Fruit fly (Drosophila melanogaster) whole organism, prepupa: ENCODE measurements around the gene CG6055.

Experiments used
- Blimp-1 ChIP-seq: fragments of 200-800 bp; sonication (Bioruptor generic); optimal IDR thresholded peaks from 3 replicates; lab custom pipeline; 2017; ENCODE audit warnings: missing biosample characterization, missing genetic modification characterization, mild to moderate bottlenecking, moderate library complexity, missing genetic modification reagents
- CG10631 ChIP-seq: fragments of 200-800 bp; sonication (Bioruptor generic); optimal IDR thresholded peaks from 2 replicates; lab custom pipeline; 2016; ENCODE audit warnings: missing biosample characterization, missing genetic modification characterization
- CG10669 ChIP-seq: fragments of 200-800 bp; sonication (Bioruptor generic); optimal IDR thresholded peaks from 3 replicates; lab custom pipeline; 2018; ENCODE audit warnings: missing biosample characterization, mild to moderate bottlenecking, missing genetic modification characterization, moderate library complexity
- CG11294 ChIP-seq: fragments of 200-800 bp; sonication (Bioruptor generic); IDR thresholded peaks from 2 replicates; pipeline ENCODE4 v1.3.6; 2022; ENCODE audit warnings: missing biosample characterization, missing genetic modification characterization
- CG11762 ChIP-seq: fragments of 200-800 bp; sonication (Bioruptor generic); optimal IDR thresholded peaks from 3 replicates; lab custom pipeline; 2016; ENCODE audit warnings: missing biosample characterization, missing genetic modification characterization; ENCODE audit not compliant: insufficient read depth
- CG15336 ChIP-seq: fragments of 200-800 bp; sonication (Bioruptor generic); IDR thresholded peaks from 2 replicates; pipeline ENCODE4 v1.3.6; 2022; ENCODE audit warnings: missing biosample characterization, missing genetic modification characterization
- CG1621 ChIP-seq: fragments of 200-800 bp; sonication (Bioruptor generic); optimal IDR thresholded peaks from 3 replicates; lab custom pipeline; 2018; ENCODE audit warnings: missing biosample characterization, mild to moderate bottlenecking, missing genetic modification characterization
- CG16779 ChIP-seq: fragments of 200-800 bp; sonication (Bioruptor generic); optimal IDR thresholded peaks from 3 replicates; lab custom pipeline; 2017; ENCODE audit warnings: missing biosample characterization, mild to moderate bottlenecking, missing genetic modification characterization
- CG3032 ChIP-seq: fragments of 200-800 bp; optimal IDR thresholded peaks from 2 replicates; lab custom pipeline; 2019; ENCODE audit warnings: missing biosample characterization, mild to moderate bottlenecking, missing genetic modification characterization, moderate library complexity
- CG31627 ChIP-seq: fragments of 200-800 bp; sonication (Bioruptor generic); optimal IDR thresholded peaks from 3 replicates; lab custom pipeline; 2016; ENCODE audit warnings: missing biosample characterization, missing genetic modification characterization
- CG32006 ChIP-seq: fragments of 200-800 bp; sonication (Bioruptor generic); optimal IDR thresholded peaks from 3 replicates; lab custom pipeline; 2017; ENCODE audit warnings: missing biosample characterization, mild to moderate bottlenecking, missing genetic modification characterization
- CG34406 ChIP-seq: fragments of 200-800 bp; sonication (Bioruptor generic); optimal IDR thresholded peaks from 3 replicates; lab custom pipeline; 2016; ENCODE audit warnings: missing biosample characterization, missing genetic modification characterization
- CG3919 ChIP-seq: fragments of 200-800 bp; sonication (Bioruptor generic); optimal IDR thresholded peaks from 3 replicates; lab custom pipeline; 2016; ENCODE audit warnings: missing biosample characterization, missing genetic modification characterization
- CG4318 ChIP-seq: fragments of 200-800 bp; sonication (Bioruptor generic); optimal IDR thresholded peaks from 3 replicates; lab custom pipeline; 2017; ENCODE audit warnings: missing biosample characterization, mild to moderate bottlenecking, missing genetic modification characterization
- CG6163 ChIP-seq: fragments of 200-800 bp; sonication (Bioruptor generic); IDR thresholded peaks from 3 replicates; pipeline ENCODE4 v1.3.6; 2022; ENCODE audit warnings: missing biosample characterization, missing genetic modification characterization
- CG6276 ChIP-seq: fragments of 200-800 bp; sonication (Bioruptor generic); optimal IDR thresholded peaks from 2 replicates; lab custom pipeline; 2017; ENCODE audit warnings: missing biosample characterization, mild to moderate bottlenecking, missing genetic modification characterization
- CG6792 ChIP-seq: fragments of 200-800 bp; sonication (Bioruptor generic); optimal IDR thresholded peaks from 3 replicates; lab custom pipeline; 2016; ENCODE audit warnings: missing biosample characterization, missing genetic modification characterization
- CG6854 ChIP-seq: fragments of 200-800 bp; sonication (Bioruptor generic); optimal IDR thresholded peaks from 2 replicates; lab custom pipeline; 2017; ENCODE audit warnings: missing biosample characterization, mild to moderate bottlenecking, missing genetic modification characterization
- CG8119 ChIP-seq: fragments of 200-800 bp; sonication (Bioruptor generic); IDR thresholded peaks from 3 replicates; pipeline ENCODE4 v1.3.6; 2022; ENCODE audit warnings: missing biosample characterization, missing genetic modification characterization
- CG8319 ChIP-seq: fragments of 200-800 bp; sonication (Bioruptor generic); optimal IDR thresholded peaks from 3 replicates; lab custom pipeline; 2016; ENCODE audit warnings: missing biosample characterization, missing genetic modification characterization
- CG9139 ChIP-seq: fragments of 200-800 bp; sonication (Bioruptor generic); optimal IDR thresholded peaks from 3 replicates; lab custom pipeline; 2017; ENCODE audit warnings: missing biosample characterization, mild to moderate bottlenecking, missing genetic modification characterization
- Eip75B ChIP-seq: fragments of 200-800 bp; sonication (Bioruptor generic); optimal IDR thresholded peaks from 3 replicates; lab custom pipeline; 2016; ENCODE audit warnings: missing biosample characterization, missing genetic modification characterization
- Eip78C ChIP-seq: fragments of 200-800 bp; sonication (Bioruptor generic); peaks from one replicate; lab custom pipeline; 2016; ENCODE audit warnings: missing biosample characterization, missing genetic modification characterization
- Ets21C ChIP-seq: fragments of 200-800 bp; sonication (Bioruptor generic); optimal IDR thresholded peaks from 3 replicates; lab custom pipeline; 2016; ENCODE audit warnings: missing biosample characterization, missing genetic modification characterization
- Ets96B ChIP-seq: fragments of 200-800 bp; optimal IDR thresholded peaks from 2 replicates; lab custom pipeline; 2019; ENCODE audit warnings: missing biosample characterization, mild to moderate bottlenecking, missing genetic modification characterization, moderate library complexity
- Met ChIP-seq: fragments of 200-800 bp; sonication (Bioruptor generic); optimal IDR thresholded peaks from 3 replicates; lab custom pipeline; 2016; ENCODE audit warnings: missing biosample characterization, missing genetic modification characterization
- OdsH ChIP-seq: fragments of 200-800 bp; sonication (Bioruptor generic); optimal IDR thresholded peaks from 3 replicates; lab custom pipeline; 2016; ENCODE audit warnings: missing biosample characterization, missing genetic modification characterization
- Sox102F ChIP-seq: fragments of 200-800 bp; sonication (Bioruptor generic); optimal IDR thresholded peaks from 2 replicates; lab custom pipeline; 2016; ENCODE audit warnings: missing biosample characterization, mild to moderate bottlenecking, missing genetic modification characterization
- Sox14 ChIP-seq: fragments of 200-800 bp; sonication (Bioruptor generic); optimal IDR thresholded peaks from 3 replicates; lab custom pipeline; 2016; ENCODE audit warnings: missing biosample characterization, missing genetic modification characterization
- Sox15 ChIP-seq: fragments of 200-800 bp; sonication (Bioruptor generic); optimal IDR thresholded peaks from 3 replicates; lab custom pipeline; 2016; ENCODE audit warnings: missing biosample characterization, missing genetic modification characterization
- achi ChIP-seq: fragments of 200-800 bp; sonication (Bioruptor generic); optimal IDR thresholded peaks from 3 replicates; lab custom pipeline; 2016; ENCODE audit warnings: missing biosample characterization, missing genetic modification characterization
- acj6 ChIP-seq: fragments of 200-800 bp; sonication (Bioruptor generic); optimal IDR thresholded peaks from 3 replicates; lab custom pipeline; 2016; ENCODE audit warnings: missing biosample characterization, missing genetic modification characterization
- dac ChIP-seq: fragments of 200-800 bp; sonication (Bioruptor generic); optimal IDR thresholded peaks from 2 replicates; lab custom pipeline; 2017; ENCODE audit warnings: missing biosample characterization, mild to moderate bottlenecking, missing genetic modification characterization
- esn ChIP-seq: fragments of 200-800 bp; sonication (Bioruptor generic); optimal IDR thresholded peaks from 2 replicates; lab custom pipeline; 2016; ENCODE audit warnings: missing biosample characterization, mild to moderate bottlenecking, missing genetic modification characterization, moderate library complexity
- fd59A ChIP-seq: fragments of 200-800 bp; sonication (Bioruptor generic); optimal IDR thresholded peaks from 2 replicates; lab custom pipeline; 2017; ENCODE audit warnings: missing biosample characterization, mild to moderate bottlenecking, missing genetic modification characterization, missing genetic modification reagents
- fd85E ChIP-seq: fragments of 200-800 bp; sonication (Bioruptor generic); optimal IDR thresholded peaks from 3 replicates; lab custom pipeline; 2016; ENCODE audit warnings: missing biosample characterization, missing genetic modification characterization
- svp ChIP-seq: fragments of 200-800 bp; sonication (Bioruptor generic); peaks from one replicate; lab custom pipeline; 2016; ENCODE audit warnings: missing biosample characterization, missing genetic modification characterization
- vri ChIP-seq: fragments of 200-800 bp; sonication (Bioruptor generic); optimal IDR thresholded peaks from 3 replicates; lab custom pipeline; 2016; ENCODE audit warnings: missing biosample characterization, mild to moderate bottlenecking, missing genetic modification characterization

Gene CG6055

dm6 chr2L:7438505-7438904 is 27.8 kb upstream of the CG6055 start:
- TF ChIP-seq CG8319 (GFP tag; lab: Kevin White, UChicago) (no peak), CG31627 (no peak), CG11762 (GFP tag; lab: Kevin White, UChicago) (no peak), svp (GFP tag; lab: Kevin White, UChicago) (no peak), Eip75B (GFP tag; lab: Kevin White, UChicago) (no peak), CG16779 (tag; lab: Kevin White, UChicago) (no peak), CG4318 (GFP tag; lab: Kevin White, UChicago) (no peak), acj6 (GFP tag; lab: Kevin White, UChicago) (no peak), Met (GFP tag; lab: Kevin White, UChicago) (no peak), CG6854 (GFP tag; lab: Kevin White, UChicago) (no peak), CG32006 (peak; percentile 19), CG10631 (GFP tag; lab: Kevin White, UChicago) (no peak), esn (GFP tag; lab: Kevin White, UChicago) (peak; percentile 8), vri (GFP tag; lab: Kevin White, UChicago) (no peak), CG15336 (GFP tag; lab: Robert Waterston, UW) (0 out of 2 replicates have a peak, but pooled peaks have one; percentile 16), CG1621 (tag; lab: Kevin White, UChicago) (no peak), OdsH (no peak), CG3919 (GFP tag; lab: Kevin White, UChicago) (no peak), CG9139 (GFP tag; lab: Kevin White, UChicago) (no peak), Blimp-1 (GFP tag; lab: Kevin White, UChicago) (no peak), CG10669 (no peak), Ets96B (tag; lab: Kevin White, UChicago) (no peak), Eip78C (peak; percentile 43), CG8119 (peak; percentile 34; the same call in 1 of the 3 replicates), Sox15 (GFP tag; lab: Kevin White, UChicago) (no peak)

- TF ChIP-seq vri (GFP tag; lab: Kevin White, UChicago) (peak; percentile 92), CG6792 (no peak), Sox14 (GFP tag; lab: Kevin White, UChicago) (peak; percentile 7)
Measured at dm6 chr2L:7440458-7441018, 25.8 kb upstream of the CG6055 start.

- no peak for TF ChIP-seq CG1621 (tag; lab: Kevin White, UChicago)
Measured at dm6 chr2L:7442106-7442505, 24.2 kb upstream of the CG6055 start.

dm6 chr2L:7442929-7443328 is 23.4 kb upstream of the CG6055 start:
- TF ChIP-seq CG6854 (GFP tag; lab: Kevin White, UChicago), result no peak
- TF ChIP-seq CG34406, result no peak
- TF ChIP-seq fd85E (GFP tag; lab: Kevin White, UChicago), result no peak
- peak; percentile 11 for TF ChIP-seq svp (GFP tag; lab: Kevin White, UChicago)
- TF ChIP-seq dac (GFP tag; lab: Kevin White, UChicago), result no peak
- no peak for TF ChIP-seq CG11294 (GFP tag; lab: Robert Waterston, UW)
- peak; percentile 41 for TF ChIP-seq Eip78C
- TF ChIP-seq, all 60 proteins: peak for 2

- TF ChIP-seq CG6163 (no peak), Ets21C (GFP tag; lab: Kevin White, UChicago) (no peak), fd59A (no peak), achi (GFP tag; lab: Kevin White, UChicago) (no peak), CG6276 (GFP tag; lab: Kevin White, UChicago) (peak; percentile 32), CG3032 (tag; lab: Kevin White, UChicago) (no peak), Sox102F (GFP tag; lab: Kevin White, UChicago) (no peak)
Measured at dm6 chr2L:7447820-7448219, 18.5 kb upstream of the CG6055 start.
